Worm (Caenorhabditis elegans): ENCODE results near the gene ZK1320.5.

DNA sequence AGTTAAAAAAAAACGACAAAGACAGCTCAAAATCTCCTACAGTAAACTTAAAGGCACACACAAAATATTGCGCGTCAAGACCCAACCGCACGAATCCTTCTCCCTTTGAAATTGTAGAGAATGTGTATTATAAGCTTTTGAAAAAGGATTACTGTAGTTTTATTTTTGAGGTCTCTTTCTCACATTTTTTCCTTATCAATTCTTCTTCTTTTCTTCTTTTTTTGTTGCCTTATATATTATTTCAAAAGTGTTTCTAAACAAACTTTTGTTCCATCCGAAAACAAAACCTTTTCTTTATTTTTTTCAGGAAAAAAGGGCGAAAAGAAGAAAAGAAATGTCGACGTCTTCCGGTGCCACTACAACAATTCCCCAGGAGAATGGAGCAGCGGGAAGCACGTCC is 15.0 kb upstream of the ZK1320.5 start, which contains the start of gene ZK1320.13:
- TF ChIP-seq ama-1 (optimal IDR thresholded peaks at IDR 0.05) (no peak), F13C5.2 (tag; optimal IDR thresholded peaks at IDR 0.05) (no peak), tra-4 (tag; optimal IDR thresholded peaks at IDR 0.05) (no peak), tbx-11 (GFP tag; IDR thresholded peaks at IDR 0.05) (no peak), pes-1 (GFP tag; IDR thresholded peaks at IDR 0.05) (no peak), flt-1 (GFP tag; IDR thresholded peaks at IDR 0.05) (no peak), scrt-1 (GFP tag; IDR thresholded peaks at IDR 0.05) (no peak)

Data from whole organism, early embryonic.